Worm (Caenorhabditis elegans): ENCODE results near the gene T07C4.3.

ce11 chrIII:10341758-10342157 is 10.2 kb upstream of the T07C4.3 start, which contains the start of gene tbx-9:
- no peak for TF ChIP-seq zag-1 (tag; optimal IDR thresholded peaks at IDR 0.05)
- TF ChIP-seq nhr-84 (tag; optimal IDR thresholded peaks at IDR 0.05): no peak
- TF ChIP-seq snpc-4 (tag; optimal IDR thresholded peaks at IDR 0.05): no peak
- no peak for TF ChIP-seq nhr-237 (tag; optimal IDR thresholded peaks at IDR 0.05)
- TF ChIP-seq ama-1 (optimal IDR thresholded peaks at IDR 0.05): no peak
